Worm (Caenorhabditis elegans): ENCODE data around the gene hosl-1.
A peak's percentile ranks its signal among the peaks of the same experiment; 100 is the strongest.

hosl-1 gene

ce11 chrX:4636821-4637220, at the start of gene hosl-1:
Gene hosl-1 (plus strand): TSS chrX:4637121.
- TF ChIP-seq ceh-83 (GFP tag; optimal IDR thresholded peaks at IDR 0.05) (no peak), mab-5 (tag; optimal IDR thresholded peaks at IDR 0.05) (no peak), unc-120 (tag; optimal IDR thresholded peaks at IDR 0.05; ENCODE audit: poor library complexity, severe bottlenecking) (no peak), ceh-39 (tag; optimal IDR thresholded peaks at IDR 0.05) (no peak), nhr-12 (tag; optimal IDR thresholded peaks at IDR 0.05) (no peak)

- TF ChIP-seq ceh-43 (GFP tag; optimal IDR thresholded peaks at IDR 0.05), result no peak
- TF ChIP-seq mab-5 (tag; optimal IDR thresholded peaks at IDR 0.05), result no peak
- TF ChIP-seq mls-2 (tag; optimal IDR thresholded peaks at IDR 0.05), result no peak
- no peak for TF ChIP-seq bed-3 (GFP tag; optimal IDR thresholded peaks at IDR 0.05)
- TF ChIP-seq ces-1 (GFP tag; optimal IDR thresholded peaks at IDR 0.05), result peak; percentile 68
- TF ChIP-seq elt-1 (tag; optimal IDR thresholded peaks at IDR 0.05; ENCODE audit: borderline replicate concordance, insufficient read depth), result no peak
- no peak for TF ChIP-seq unc-62 (GFP tag; optimal IDR thresholded peaks at IDR 0.05)
- peak; percentile 63 for TF ChIP-seq lin-13 (tag; optimal IDR thresholded peaks at IDR 0.05)
- no peak for TF ChIP-seq nhr-237 (tag; optimal IDR thresholded peaks at IDR 0.05)
- TF ChIP-seq nhr-2 (tag; optimal IDR thresholded peaks at IDR 0.05), result no peak
- TF ChIP-seq unc-120 (tag; optimal IDR thresholded peaks at IDR 0.05; ENCODE audit: poor library complexity, severe bottlenecking), result no peak
- no peak for TF ChIP-seq nhr-76 (tag; optimal IDR thresholded peaks at IDR 0.05)
- peak; percentile 48 for TF ChIP-seq mep-1 (tag; optimal IDR thresholded peaks at IDR 0.05)
- peak; percentile 41 for TF ChIP-seq lsy-2 (tag; optimal IDR thresholded peaks at IDR 0.05)
- peak; percentile 18 for TF ChIP-seq hlh-1 (tag; optimal IDR thresholded peaks at IDR 0.05)
These were observed 49.0 kb upstream of the hosl-1 start for ce11 chrX:4587934-4588333.

- TF ChIP-seq lin-13 (tag; optimal IDR thresholded peaks at IDR 0.05), result no peak
- TF ChIP-seq mep-1 (tag; optimal IDR thresholded peaks at IDR 0.05), result no peak
- no peak for TF ChIP-seq ces-1 (GFP tag; optimal IDR thresholded peaks at IDR 0.05)
- TF ChIP-seq mab-5 (tag; optimal IDR thresholded peaks at IDR 0.05), result no peak
- TF ChIP-seq hlh-1 (tag; optimal IDR thresholded peaks at IDR 0.05), result no peak
- no peak for TF ChIP-seq lsy-2 (tag; optimal IDR thresholded peaks at IDR 0.05)
- TF ChIP-seq mls-2 (tag; optimal IDR thresholded peaks at IDR 0.05), result no peak
- no peak for TF ChIP-seq ceh-83 (GFP tag; optimal IDR thresholded peaks at IDR 0.05)
- TF ChIP-seq lin-32 (GFP tag; optimal IDR thresholded peaks at IDR 0.05), result no peak
- no peak for TF ChIP-seq bed-3 (GFP tag; optimal IDR thresholded peaks at IDR 0.05)
- TF ChIP-seq ham-2 (GFP tag; optimal IDR thresholded peaks at IDR 0.05), result no peak
- TF ChIP-seq pha-4 (tag; optimal IDR thresholded peaks at IDR 0.05), result no peak
- no peak for TF ChIP-seq nhr-2 (tag; optimal IDR thresholded peaks at IDR 0.05)
- TF ChIP-seq zip-8 (tag; optimal IDR thresholded peaks at IDR 0.05), result no peak
These were observed 48.5 kb upstream of the hosl-1 start, which contains the start of gene lnp-1 for ce11 chrX:4588462-4588861. Gene lnp-1 (plus strand): TSS chrX:4588762.

- no peak for TF ChIP-seq mls-2 (tag; optimal IDR thresholded peaks at IDR 0.05)
- TF ChIP-seq nhr-12 (tag; optimal IDR thresholded peaks at IDR 0.05), result no peak
- no peak for TF ChIP-seq hlh-1 (tag; optimal IDR thresholded peaks at IDR 0.05)
- TF ChIP-seq ztf-11 (tag; optimal IDR thresholded peaks at IDR 0.05), result no peak
- no peak for TF ChIP-seq nhr-28 (tag; optimal IDR thresholded peaks at IDR 0.05)
- TF ChIP-seq pha-4 (tag; optimal IDR thresholded peaks at IDR 0.05), result no peak
- no peak for TF ChIP-seq unc-120 (tag; optimal IDR thresholded peaks at IDR 0.05; ENCODE audit: poor library complexity, severe bottlenecking)
- no peak for TF ChIP-seq nhr-2 (tag; optimal IDR thresholded peaks at IDR 0.05)
- TF ChIP-seq cnd-1 (tag; optimal IDR thresholded peaks at IDR 0.05), result no peak
These were observed 44.7 kb upstream of the hosl-1 start, which contains the start of gene flp-12 for ce11 chrX:4592250-4592649. Gene flp-12 (minus strand): TSS chrX:4592350.

ce11 chrX:4597419-4597818, 39.5 kb upstream of the hosl-1 start:
- TF ChIP-seq ceh-83 (GFP tag; optimal IDR thresholded peaks at IDR 0.05) (no peak), cnd-1 (tag; optimal IDR thresholded peaks at IDR 0.05) (no peak), zip-8 (tag; optimal IDR thresholded peaks at IDR 0.05) (no peak), flh-1 (GFP tag; optimal IDR thresholded peaks at IDR 0.05) (no peak), nhr-76 (tag; optimal IDR thresholded peaks at IDR 0.05) (no peak), snpc-4 (tag; optimal IDR thresholded peaks at IDR 0.05) (no peak)

- TF ChIP-seq mep-1 (tag; optimal IDR thresholded peaks at IDR 0.05) (no peak), ceh-39 (tag; optimal IDR thresholded peaks at IDR 0.05) (no peak), ces-1 (GFP tag; optimal IDR thresholded peaks at IDR 0.05) (no peak), drap-1 (GFP tag; optimal IDR thresholded peaks at IDR 0.05) (no peak)
These were observed 37.4 kb upstream of the hosl-1 start for ce11 chrX:4599526-4599925.
